Fruit fly (Drosophila melanogaster): Measurements from ENCODE around the gene Zmynd8.

dm6 chr3R:31718967-31719366 lies 49.7 kb downstream of the Zmynd8 start:
- no peak for TF ChIP-seq Sin3A (optimal IDR thresholded peaks at IDR 0.05)
- no peak for TF ChIP-seq psq (optimal IDR thresholded peaks at IDR 0.05)
- no peak for TF ChIP-seq ttk (optimal IDR thresholded peaks at IDR 0.05)
- TF ChIP-seq insv (optimal IDR thresholded peaks at IDR 0.05) = no peak
